Worm (Caenorhabditis elegans) whole organism, L3 larva: ENCODE data around the gene srx-114.
A peak's percentile ranks its signal among the peaks of the same experiment; 100 is the strongest.

Experiments
- R02D3.7 ChIP-seq: fragments of 150-350 bp; optimal IDR thresholded peaks from 2 replicates; lab custom pipeline; 2014; ENCODE audit warnings: missing biosample characterization, missing genetic modification characterization
- ZK546.5 ChIP-seq: sonication (generic microtip); optimal IDR thresholded peaks from 2 replicates; lab custom pipeline; 2017; ENCODE audit warnings: missing biosample characterization, missing genetic modification characterization
- aly-2 ChIP-seq: fragments of 150-350 bp; optimal IDR thresholded peaks from 2 replicates; lab custom pipeline; 2014; ENCODE audit warnings: missing biosample characterization, missing genetic modification characterization
- ama-1 ChIP-seq: fragments of 150-350 bp; optimal IDR thresholded peaks from 2 replicates; lab custom pipeline; 2018
- ceh-16 ChIP-seq: sonication (generic microtip); optimal IDR thresholded peaks from 2 replicates; lab custom pipeline; 2017; ENCODE audit warnings: missing biosample characterization, missing genetic modification characterization
- ceh-82 ChIP-seq: fragments of 150-350 bp; optimal IDR thresholded peaks from 2 replicates; lab custom pipeline; 2014; ENCODE audit warnings: missing biosample characterization, missing genetic modification characterization
- ceh-9 ChIP-seq: sonication (generic microtip); optimal IDR thresholded peaks from 2 replicates; lab custom pipeline; 2018; ENCODE audit warnings: missing biosample characterization, missing genetic modification characterization
- egl-27 ChIP-seq: sonication (generic microtip); optimal IDR thresholded peaks from 4 replicates; lab custom pipeline; 2017; ENCODE audit warnings: missing biosample characterization, missing genetic modification reagents, missing genetic modification characterization
- elt-2 ChIP-seq: sonication (generic microtip); optimal IDR thresholded peaks from 2 replicates; lab custom pipeline; 2016; ENCODE audit warnings: missing genetic modification reagents, mild to moderate bottlenecking, missing genetic modification characterization, missing compliant biosample characterization
- eor-1 ChIP-seq, 2 experiments: fragments of 150-350 bp; optimal IDR thresholded peaks; 2 replicates each; lab custom pipeline; 2014 to 2018; ENCODE audit warnings: missing biosample characterization in 2 of 2, missing genetic modification characterization in 2 of 2
- fkh-10 ChIP-seq: sonication (generic microtip); optimal IDR thresholded peaks from 2 replicates; lab custom pipeline; 2017; ENCODE audit warnings: missing biosample characterization, missing genetic modification reagents, missing genetic modification characterization
- fkh-2 ChIP-seq: fragments of 150-350 bp; optimal IDR thresholded peaks from 2 replicates; lab custom pipeline; 2014; ENCODE audit warnings: missing biosample characterization, missing genetic modification reagents, missing genetic modification characterization
- fos-1 ChIP-seq: fragments of 150-350 bp; optimal IDR thresholded peaks from 2 replicates; lab custom pipeline; 2014; ENCODE audit warnings: missing biosample characterization, missing genetic modification characterization
- hmg-11 ChIP-seq: sonication (generic microtip); optimal IDR thresholded peaks from 2 replicates; lab custom pipeline; 2016; ENCODE audit warnings: missing genetic modification characterization, missing compliant biosample characterization
- jun-1 ChIP-seq: fragments of 150-350 bp; optimal IDR thresholded peaks from 2 replicates; lab custom pipeline; 2014; ENCODE audit warnings: missing biosample characterization, missing genetic modification reagents, missing genetic modification characterization
- lin-15B ChIP-seq: fragments of 150-350 bp; optimal IDR thresholded peaks from 2 replicates; lab custom pipeline; 2014; ENCODE audit warnings: missing biosample characterization, missing genetic modification characterization
- lin-39 ChIP-seq: fragments of 150-350 bp; optimal IDR thresholded peaks from 2 replicates; lab custom pipeline; 2018; ENCODE audit warnings: missing biosample characterization, missing genetic modification reagents, missing genetic modification characterization
- mdl-1 ChIP-seq: fragments of 150-350 bp; optimal IDR thresholded peaks from 2 replicates; lab custom pipeline; 2014; ENCODE audit warnings: missing biosample characterization, missing genetic modification characterization
- mml-1 ChIP-seq: fragments of 150-350 bp; sonication (generic microtip); optimal IDR thresholded peaks from 3 replicates; lab custom pipeline; 2014; ENCODE audit warnings: missing biosample characterization, missing genetic modification characterization
- nfya-1 ChIP-seq: sonication (generic microtip); optimal IDR thresholded peaks from 2 replicates; lab custom pipeline; 2017; ENCODE audit warnings: missing genetic modification characterization, mild to moderate bottlenecking, missing compliant biosample characterization, antibody characterized with exemption, moderate library complexity; ENCODE audit not compliant: insufficient read depth
- nhr-12 ChIP-seq: fragments of 150-350 bp; optimal IDR thresholded peaks from 2 replicates; lab custom pipeline; 2014; ENCODE audit warnings: missing biosample characterization, missing genetic modification characterization
- nhr-23 ChIP-seq: fragments of 150-350 bp; optimal IDR thresholded peaks from 2 replicates; lab custom pipeline; 2014; ENCODE audit warnings: missing biosample characterization, missing genetic modification reagents, missing genetic modification characterization
- nhr-25 ChIP-seq: sonication (generic microtip); optimal IDR thresholded peaks from 2 replicates; lab custom pipeline; 2017; ENCODE audit warnings: missing biosample characterization, missing genetic modification characterization
- nhr-28 ChIP-seq: fragments of 150-350 bp; optimal IDR thresholded peaks from 2 replicates; lab custom pipeline; 2014; ENCODE audit warnings: missing biosample characterization, missing genetic modification characterization
- nhr-43 ChIP-seq: sonication (generic microtip); optimal IDR thresholded peaks from 2 replicates; lab custom pipeline; 2016; ENCODE audit warnings: mild to moderate bottlenecking, missing genetic modification characterization, missing compliant biosample characterization; ENCODE audit not compliant: poor library complexity, severe bottlenecking
- nhr-67 ChIP-seq: fragments of 150-350 bp; optimal IDR thresholded peaks from 2 replicates; lab custom pipeline; 2014; ENCODE audit warnings: missing biosample characterization, missing genetic modification characterization
- nhr-76 ChIP-seq: fragments of 150-350 bp; sonication (generic microtip); optimal IDR thresholded peaks from 5 replicates; lab custom pipeline; 2014; ENCODE audit warnings: missing biosample characterization, missing genetic modification characterization
- pha-4 ChIP-seq: fragments of 150-350 bp; optimal IDR thresholded peaks from 2 replicates; lab custom pipeline; 2014; ENCODE audit warnings: missing biosample characterization, missing genetic modification reagents, missing genetic modification characterization
- sea-2 ChIP-seq: fragments of 150-350 bp; sonication (generic microtip); optimal IDR thresholded peaks from 4 replicates; lab custom pipeline; 2014; ENCODE audit warnings: missing biosample characterization, missing genetic modification reagents, missing genetic modification characterization
- skn-1 ChIP-seq: fragments of 150-350 bp; optimal IDR thresholded peaks from 2 replicates; lab custom pipeline; 2014; ENCODE audit warnings: missing biosample characterization, missing genetic modification characterization
- snpc-4 ChIP-seq: fragments of 150-350 bp; optimal IDR thresholded peaks from 2 replicates; lab custom pipeline; 2014; ENCODE audit warnings: missing biosample characterization, missing genetic modification characterization
- tbx-2 ChIP-seq: sonication (generic microtip); optimal IDR thresholded peaks from 2 replicates; lab custom pipeline; 2016; ENCODE audit warnings: mild to moderate bottlenecking, missing genetic modification characterization, missing compliant biosample characterization
- unc-39 ChIP-seq: sonication (generic microtip); optimal IDR thresholded peaks from 4 replicates; lab custom pipeline; 2017; ENCODE audit warnings: missing biosample characterization, missing genetic modification characterization
- unc-62 ChIP-seq: fragments of 150-350 bp; sonication (generic microtip); optimal IDR thresholded peaks from 4 replicates; lab custom pipeline; 2014; ENCODE audit warnings: missing biosample characterization, missing genetic modification reagents, missing genetic modification characterization
- zag-1 ChIP-seq: fragments of 150-350 bp; optimal IDR thresholded peaks from 2 replicates; lab custom pipeline; 2014; ENCODE audit warnings: missing biosample characterization, missing genetic modification characterization
- ztf-11 ChIP-seq: fragments of 150-350 bp; optimal IDR thresholded peaks from 2 replicates; lab custom pipeline; 2014; ENCODE audit warnings: missing biosample characterization, missing genetic modification characterization

The srx-114 gene

DNA sequence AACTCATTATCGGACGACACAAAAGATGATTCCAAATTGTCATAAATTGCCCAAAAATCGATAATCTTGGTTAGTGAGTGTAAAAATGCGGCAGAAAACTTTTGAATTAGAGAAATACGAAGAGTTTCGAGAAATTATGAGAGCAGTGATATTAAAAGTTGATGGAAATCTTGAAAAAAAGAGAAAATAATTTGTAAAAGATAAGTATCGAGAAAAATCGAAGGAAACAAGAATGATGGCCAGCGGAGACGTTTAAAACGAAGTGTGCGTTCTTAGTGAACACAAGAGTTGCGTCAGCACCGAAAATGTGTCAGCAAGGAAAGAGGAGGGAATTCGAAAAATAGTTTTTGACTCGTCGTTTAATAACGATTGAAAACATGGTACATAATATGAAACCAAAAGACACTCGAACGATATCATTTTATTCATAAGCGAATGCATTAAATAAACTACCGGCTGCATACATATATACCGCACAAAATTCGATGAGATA, 43.1 kb downstream of the srx-114 start, which contains the start of gene ndx-6 (continued):
- TF ChIP-seq unc-39 (tag; lab: Kevin White, UChicago) (no peak), sea-2 (GFP tag; lab: Kevin White, UChicago) (no peak), tbx-2 (tag; lab: Kevin White, UChicago) (peak; percentile 66), nhr-23 (tag; lab: Kevin White, UChicago) (peak; percentile 92), fos-1 (tag; lab: Kevin White, UChicago) (no peak), nhr-67 (tag; lab: Kevin White, UChicago) (no peak), fkh-2 (tag; lab: Kevin White, UChicago) (no peak), hmg-11 (tag; lab: Kevin White, UChicago) (peak; percentile 51), nhr-43 (tag; lab: Kevin White, UChicago) (peak; percentile 86), ztf-11 (no peak), snpc-4 (peak; percentile 75), mdl-1 (no peak), elt-2 (tag; lab: Kevin White, UChicago) (peak; percentile 79), unc-62 (no peak), eor-1 (tag; optimal IDR thresholded peaks at IDR 0.05; lab: Kevin White, UChicago) (no peak), nhr-12 (tag; lab: Kevin White, UChicago) (no peak), nhr-76 (tag; lab: Kevin White, UChicago) (no peak), nfya-1 (peak; percentile 82), fkh-10 (no peak), ceh-9 (tag; lab: Kevin White, UChicago) (no peak), skn-1 (tag; lab: Kevin White, UChicago) (peak; percentile 57), lin-39 (tag; lab: Kevin White, UChicago) (peak; percentile 79), nhr-25 (peak; percentile 92), pha-4 (tag; lab: Kevin White, UChicago) (peak; percentile 90), ceh-16 (tag; lab: Kevin White, UChicago) (no peak)
- TF ChIP-seq, all 47 proteins: peak for 22

DNA sequence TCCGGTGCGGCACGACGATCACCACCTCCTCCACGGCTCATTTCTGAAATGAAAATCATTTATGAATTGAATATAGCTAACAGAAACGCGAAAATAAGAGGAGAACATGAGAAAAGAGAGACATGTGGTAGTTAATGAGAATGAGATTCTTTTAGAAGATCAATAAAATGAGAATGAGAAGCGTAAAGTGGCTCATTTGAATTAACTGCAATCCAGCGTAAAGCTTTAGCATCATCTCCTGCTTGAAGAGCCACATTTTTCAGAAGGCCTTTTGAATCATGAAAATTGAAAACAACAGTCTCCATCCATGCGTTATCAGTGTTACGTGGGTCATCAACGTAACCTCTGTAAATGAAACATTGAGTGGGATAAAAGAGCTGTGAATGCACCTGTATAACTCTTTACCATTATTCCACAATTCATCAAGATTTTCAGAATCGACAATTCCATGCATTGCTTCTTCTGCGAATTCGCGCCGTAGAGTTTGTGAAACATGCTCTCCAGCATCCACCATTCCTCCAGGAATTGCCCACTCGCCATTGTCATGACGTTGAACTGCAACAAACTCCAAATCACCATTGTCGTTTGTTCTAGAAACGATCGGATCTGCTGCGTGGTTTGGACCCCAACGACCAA, 44.1 kb downstream of the srx-114 start, which contains the start of gene rsp-4:
TSS of gene rsp-4 (minus strand) at position 51 of the 636 bp plus-strand sequence.
- TF ChIP-seq nhr-12 (tag; lab: Kevin White, UChicago) (no peak), aly-2 (tag; lab: Kevin White, UChicago) (no peak), nhr-23 (tag; lab: Kevin White, UChicago) (no peak), unc-39 (tag; lab: Kevin White, UChicago) (no peak), mml-1 (tag; lab: Kevin White, UChicago) (no peak), jun-1 (tag; lab: Kevin White, UChicago) (no peak), tbx-2 (tag; lab: Kevin White, UChicago) (no peak), lin-15B (no peak), ama-1 (no peak), fkh-2 (tag; lab: Kevin White, UChicago) (no peak), R02D3.7 (tag; lab: Kevin White, UChicago) (no peak), skn-1 (tag; lab: Kevin White, UChicago) (no peak), nhr-76 (tag; lab: Kevin White, UChicago) (no peak), ceh-82 (tag; lab: Kevin White, UChicago) (no peak), nhr-43 (tag; lab: Kevin White, UChicago) (no peak), egl-27 (tag; lab: Kevin White, UChicago) (no peak), zag-1 (tag; lab: Kevin White, UChicago) (no peak), hmg-11 (tag; lab: Kevin White, UChicago) (no peak), eor-1 (tag; optimal IDR thresholded peaks at IDR 0.05; lab: Kevin White, UChicago) (no peak), nfya-1 (no peak)

DNA sequence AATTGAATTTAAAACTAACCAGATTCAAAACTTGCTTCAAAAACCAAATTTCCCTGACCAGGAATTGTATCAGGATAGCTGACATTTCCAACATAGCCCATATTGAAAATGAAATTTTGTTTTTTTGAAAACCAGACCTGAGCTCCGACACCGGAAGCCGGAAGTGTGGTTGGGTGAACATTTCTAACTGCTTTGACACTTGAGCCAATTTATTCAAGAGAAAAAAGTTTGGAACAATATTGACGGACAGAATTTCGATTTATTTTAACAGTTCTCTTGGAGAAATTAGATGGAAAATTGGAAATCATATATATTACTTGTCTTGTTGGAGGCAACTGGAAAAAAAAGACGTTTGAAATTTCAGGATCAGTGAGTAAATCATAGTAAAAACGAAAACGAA, 45.8 kb downstream of the srx-114 start, which contains the start of gene ccpp-6:
TSS of gene ccpp-6 (minus strand) at position 101 of the 400 bp plus-strand sequence.
- TF ChIP-seq skn-1 (tag; lab: Kevin White, UChicago): no peak
- TF ChIP-seq elt-2 (tag; lab: Kevin White, UChicago): peak; percentile 3
- no peak for TF ChIP-seq fkh-10

DNA sequence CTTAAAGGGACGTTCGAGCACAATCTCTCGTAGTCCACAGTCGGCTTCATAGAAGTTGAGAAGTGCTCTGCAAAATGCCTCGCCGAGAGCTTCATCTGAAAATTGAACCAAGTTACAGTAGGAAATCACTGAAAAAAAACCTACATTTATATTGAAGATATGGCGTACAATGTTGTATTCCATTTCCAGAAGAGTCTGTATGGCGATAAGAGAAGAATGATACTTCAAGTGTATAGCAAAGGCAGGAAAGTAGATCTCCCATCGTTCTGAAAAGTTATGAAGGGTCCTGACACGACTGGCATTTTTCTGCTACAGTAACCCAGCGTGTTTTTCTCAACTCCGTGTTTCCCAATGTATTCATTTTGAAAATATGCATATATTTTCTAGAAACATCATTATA, 48.7 kb downstream of the srx-114 start:
- peak; percentile 0 for TF ChIP-seq nhr-23 (tag; lab: Kevin White, UChicago)
- TF ChIP-seq nhr-67 (tag; lab: Kevin White, UChicago): no peak
- no peak for TF ChIP-seq fkh-2 (tag; lab: Kevin White, UChicago)
- no peak for TF ChIP-seq hmg-11 (tag; lab: Kevin White, UChicago)
- TF ChIP-seq ZK546.5: no peak
- no peak for TF ChIP-seq nhr-28
- TF ChIP-seq ztf-11: no peak
- no peak for TF ChIP-seq mdl-1
- TF ChIP-seq nhr-43 (tag; lab: Kevin White, UChicago): peak; percentile 8
